Fruit fly (Drosophila melanogaster) S2 (cell line): ENCODE measurements around the gene CG7518.

Experiments used
- CG8478 ChIP-seq: fragments of >200 bp; optimal IDR thresholded peaks from 2 replicates; lab custom pipeline; 2018
- CTCF ChIP-seq, 2 experiments: fragments of >200 bp; optimal IDR thresholded peaks; 2 replicates each; lab custom pipeline; 2018

DNA sequence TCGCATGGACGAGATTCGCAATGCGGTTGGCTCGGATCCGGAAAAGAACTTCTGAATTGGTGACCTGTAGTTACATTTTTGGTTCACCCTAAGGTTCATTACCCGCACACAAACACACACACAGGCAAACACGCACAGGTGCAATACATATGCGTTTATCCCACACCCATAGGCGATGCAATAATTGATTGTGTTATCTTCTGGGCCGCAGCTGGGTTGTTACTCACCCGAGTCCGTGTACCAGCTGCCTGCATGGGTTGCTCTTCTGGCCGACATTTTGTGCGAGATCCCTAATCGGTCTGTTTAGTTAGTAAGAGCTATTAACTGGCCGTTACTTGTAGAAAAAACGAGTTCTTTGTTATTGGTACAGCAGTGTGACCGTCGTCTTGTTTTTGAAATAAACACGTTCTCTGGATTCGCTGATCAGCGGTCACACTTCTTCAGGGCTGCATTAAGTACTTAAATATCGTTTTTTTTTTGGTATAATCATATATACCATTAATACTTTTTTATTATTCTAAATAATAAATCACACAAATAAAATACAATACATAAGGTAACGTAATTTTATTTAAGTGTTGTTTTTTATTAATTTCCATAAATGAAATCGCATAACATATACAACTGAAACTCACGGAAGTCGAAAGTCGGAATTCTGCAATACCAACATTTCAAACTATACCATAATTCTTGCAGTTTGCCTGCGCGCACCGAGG, 13.2 kb downstream of the CG7518 start, which contains the start of gene CG8031:
- TF ChIP-seq CTCF (optimal IDR thresholded peaks at IDR 0.05; lab: Kevin White, UChicago) (no peak), CG8478 (lab: Kevin White, UChicago) (no peak)
